Worm (Caenorhabditis elegans) whole organism, late embryonic: ENCODE data around the gene smg-6.

ENCODE experiments used
- C38D4.7 ChIP-seq: fragments of 200-800 bp; sonication (Bioruptor generic); optimal IDR thresholded peaks from 2 replicates; lab custom pipeline; 2018; ENCODE audit warnings: mild to moderate bottlenecking, missing genetic modification characterization, moderate library complexity, missing compliant biosample characterization
- F13H6.1 ChIP-seq: sonication (generic microtip); optimal IDR thresholded peaks from 2 replicates; lab custom pipeline; 2016; ENCODE audit warnings: missing genetic modification characterization, missing compliant biosample characterization
- K02D7.2 ChIP-seq: sonication (generic microtip); optimal IDR thresholded peaks from 2 replicates; lab custom pipeline; 2017; ENCODE audit warnings: mild to moderate bottlenecking, missing genetic modification characterization, missing compliant biosample characterization
- K09A11.1 ChIP-seq: sonication (generic microtip); optimal IDR thresholded peaks from 2 replicates; lab custom pipeline; 2017; ENCODE audit warnings: antibody characterized with exemption, mild to moderate bottlenecking, missing genetic modification characterization, missing compliant biosample characterization; ENCODE audit not compliant: insufficient read depth
- T23F11.4 ChIP-seq: fragments of 200-800 bp; sonication (Bioruptor generic); optimal IDR thresholded peaks from 2 replicates; lab custom pipeline; 2018; ENCODE audit warnings: mild to moderate bottlenecking, missing genetic modification characterization, missing compliant biosample characterization
- Y22D7AL.16 ChIP-seq: sonication (generic microtip); optimal IDR thresholded peaks from 2 replicates; lab custom pipeline; 2016; ENCODE audit warnings: missing genetic modification characterization, missing compliant biosample characterization
- ceh-19 ChIP-seq: fragments of 200-800 bp; sonication (Bioruptor generic); optimal IDR thresholded peaks from 2 replicates; lab custom pipeline; 2018; ENCODE audit warnings: mild to moderate bottlenecking, missing genetic modification characterization, missing compliant biosample characterization
- ceh-22 ChIP-seq: sonication (generic microtip); optimal IDR thresholded peaks from 2 replicates; lab custom pipeline; 2017; ENCODE audit warnings: missing biosample characterization, missing genetic modification characterization
- ceh-24 ChIP-seq: sonication (generic microtip); optimal IDR thresholded peaks from 2 replicates; lab custom pipeline; 2016; ENCODE audit warnings: mild to moderate bottlenecking, missing genetic modification characterization, missing compliant biosample characterization
- ceh-30 ChIP-seq: fragments of 150-350 bp; optimal IDR thresholded peaks from 2 replicates; lab custom pipeline; 2014; ENCODE audit warnings: missing biosample characterization, missing genetic modification characterization
- ceh-31 ChIP-seq: sonication (generic microtip); optimal IDR thresholded peaks from 2 replicates; lab custom pipeline; 2016; ENCODE audit warnings: missing genetic modification characterization, missing compliant biosample characterization
- ceh-48 ChIP-seq: sonication (generic microtip); optimal IDR thresholded peaks from 2 replicates; lab custom pipeline; 2016; ENCODE audit warnings: missing genetic modification characterization, inconsistent platforms, missing compliant biosample characterization
- dmd-4 ChIP-seq: sonication (generic microtip); optimal IDR thresholded peaks from 2 replicates; lab custom pipeline; 2016; ENCODE audit warnings: borderline replicate concordance, missing genetic modification characterization, missing compliant biosample characterization
- elt-2 ChIP-seq: sonication (generic microtip); optimal IDR thresholded peaks from 2 replicates; lab custom pipeline; 2016; ENCODE audit warnings: missing genetic modification reagents, missing genetic modification characterization, missing compliant biosample characterization
- fax-1 ChIP-seq: sonication (generic microtip); optimal IDR thresholded peaks from 2 replicates; lab custom pipeline; 2016; ENCODE audit warnings: missing genotype, missing genetic modification characterization, missing compliant biosample characterization
- fkh-10 ChIP-seq: fragments of 150-350 bp; optimal IDR thresholded peaks from 2 replicates; lab custom pipeline; 2014; ENCODE audit warnings: missing biosample characterization, missing genetic modification reagents, missing genetic modification characterization
- gmeb-2 ChIP-seq: sonication (generic microtip); optimal IDR thresholded peaks from 2 replicates; lab custom pipeline; 2016; ENCODE audit warnings: missing genetic modification characterization, inconsistent platforms, missing compliant biosample characterization
- hlh-15 ChIP-seq: sonication (generic microtip); optimal IDR thresholded peaks from 2 replicates; lab custom pipeline; 2016; ENCODE audit warnings: missing genetic modification characterization, missing compliant biosample characterization
- hlh-30 ChIP-seq: sonication (generic microtip); optimal IDR thresholded peaks from 2 replicates; lab custom pipeline; 2017; ENCODE audit warnings: antibody characterized with exemption, missing genetic modification characterization, missing compliant biosample characterization; ENCODE audit not compliant: insufficient read depth
- hlh-6 ChIP-seq: sonication (generic microtip); optimal IDR thresholded peaks from 2 replicates; lab custom pipeline; 2016; ENCODE audit warnings: missing genotype, missing genetic modification characterization, missing compliant biosample characterization
- hlh-8 ChIP-seq: sonication (generic microtip); optimal IDR thresholded peaks from 2 replicates; lab custom pipeline; 2016; ENCODE audit warnings: missing genotype, missing genetic modification characterization, missing compliant biosample characterization
- madf-2 ChIP-seq: sonication (generic microtip); optimal IDR thresholded peaks from 2 replicates; lab custom pipeline; 2017; ENCODE audit warnings: missing genetic modification characterization, missing compliant biosample characterization
- mec-3 ChIP-seq: sonication (generic microtip); optimal IDR thresholded peaks from 2 replicates; lab custom pipeline; 2016; ENCODE audit warnings: borderline replicate concordance, missing genetic modification characterization, missing compliant biosample characterization
- nfya-1 ChIP-seq: sonication (generic microtip); optimal IDR thresholded peaks from 2 replicates; lab custom pipeline; 2017; ENCODE audit warnings: missing genetic modification characterization, mild to moderate bottlenecking, missing compliant biosample characterization, antibody characterized with exemption, moderate library complexity
- nhr-11 ChIP-seq: fragments of 150-350 bp; optimal IDR thresholded peaks from 2 replicates; lab custom pipeline; 2014; ENCODE audit warnings: missing biosample characterization, missing genetic modification characterization
- pag-3 ChIP-seq: sonication (generic microtip); optimal IDR thresholded peaks from 2 replicates; lab custom pipeline; 2016; ENCODE audit warnings: missing compliant biosample characterization, missing genetic modification characterization, borderline replicate concordance
- pat-9 ChIP-seq: fragments of 200-800 bp; sonication (Bioruptor generic); optimal IDR thresholded peaks from 2 replicates; lab custom pipeline; 2018; ENCODE audit warnings: mild to moderate bottlenecking, missing genetic modification characterization, moderate library complexity, missing compliant biosample characterization
- ref-2 ChIP-seq: sonication (generic microtip); optimal IDR thresholded peaks from 2 replicates; lab custom pipeline; 2016; ENCODE audit warnings: missing genetic modification characterization, missing compliant biosample characterization
- rnt-1 ChIP-seq: sonication (generic microtip); optimal IDR thresholded peaks from 2 replicates; lab custom pipeline; 2016; ENCODE audit warnings: missing genetic modification characterization, missing compliant biosample characterization
- syd-9 ChIP-seq: sonication (generic microtip); optimal IDR thresholded peaks from 2 replicates; lab custom pipeline; 2016; ENCODE audit warnings: mild to moderate bottlenecking, missing genetic modification characterization, moderate library complexity, missing compliant biosample characterization
- tbx-2 ChIP-seq: sonication (generic microtip); optimal IDR thresholded peaks from 2 replicates; lab custom pipeline; 2016; ENCODE audit warnings: missing genetic modification characterization, missing compliant biosample characterization
- unc-3 ChIP-seq, 2 experiments: fragments of 200-800 bp in 1 of 2; sonication (Bioruptor generic) in 1 of 2; sonication (generic microtip) in 1 of 2; conservative IDR thresholded peaks in 1 of 2; optimal IDR thresholded peaks in 1 of 2; 2 replicates each; pipeline versions ENCODE4 v1.3.6 to Lab custom; 2016 to 2022; ENCODE audit warnings: missing compliant biosample characterization in 2 of 2, missing genetic modification characterization in 2 of 2, missing genetic modification reagents in 1 of 2
- unc-42 ChIP-seq: sonication (generic microtip); optimal IDR thresholded peaks from 2 replicates; lab custom pipeline; 2016; ENCODE audit warnings: missing genotype, missing genetic modification characterization, missing compliant biosample characterization
- unc-55 ChIP-seq: sonication (generic microtip); optimal IDR thresholded peaks from 2 replicates; lab custom pipeline; 2017; ENCODE audit warnings: missing biosample characterization, missing genetic modification reagents, missing genetic modification characterization
- zip-5 ChIP-seq: sonication (generic microtip); optimal IDR thresholded peaks from 2 replicates; lab custom pipeline; 2016; ENCODE audit warnings: missing genetic modification characterization, missing compliant biosample characterization

The smg-6 gene

ce11 chrIII:2473554-2473953, at the start of gene smg-6:
TSS of gene smg-6 (plus strand) at chrIII:2473854.
- no peak for TF ChIP-seq hlh-6 (tag; lab: Kevin White, UChicago)
- TF ChIP-seq T23F11.4: no peak
- TF ChIP-seq pat-9: no peak
- TF ChIP-seq C38D4.7 (GFP tag; lab: Kevin White, UChicago): no peak
- TF ChIP-seq zip-5 (tag; lab: Kevin White, UChicago): no peak

ce11 chrIII:2424783-2425329, 48.8 kb upstream of the smg-6 start:
- TF ChIP-seq ref-2 (tag; lab: Kevin White, UChicago): no peak
- TF ChIP-seq ceh-31 (tag; lab: Kevin White, UChicago): peak; percentile 7
- no peak for TF ChIP-seq F13H6.1 (tag; lab: Kevin White, UChicago)
- TF ChIP-seq unc-42 (tag; lab: Kevin White, UChicago): no peak
- no peak for TF ChIP-seq elt-2 (tag; lab: Kevin White, UChicago)
- no peak for TF ChIP-seq ceh-22 (tag; lab: Kevin White, UChicago)

DNA sequence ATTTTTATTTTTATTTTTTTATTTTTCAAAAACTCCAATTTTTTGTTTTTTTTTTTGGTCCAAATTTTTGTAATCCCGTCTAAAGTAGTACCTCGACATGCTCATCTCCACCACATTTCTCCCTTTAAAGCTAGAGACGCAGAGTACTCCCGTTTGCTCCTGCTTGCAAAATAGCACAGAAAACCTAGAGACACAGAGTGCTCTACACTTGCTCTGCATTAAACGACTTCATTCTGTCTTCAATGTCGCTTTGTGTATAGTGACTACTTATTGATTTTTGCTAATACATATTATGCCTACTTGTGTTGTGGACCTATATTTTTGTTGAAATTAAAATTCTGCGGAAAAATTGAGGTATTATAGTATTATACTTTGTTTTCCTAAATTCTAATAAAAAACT, 47.5 kb upstream of the smg-6 start, which contains the start of gene W04B5.8:
Gene W04B5.8, plus strand, starts transcription at position 195 of the 400 bp plus-strand sequence.
- TF ChIP-seq syd-9 (tag; lab: Kevin White, UChicago) (no peak), hlh-8 (no peak), unc-42 (tag; lab: Kevin White, UChicago) (peak; percentile 11), ceh-19 (GFP tag; lab: Kevin White, UChicago) (no peak), ceh-48 (tag; lab: Kevin White, UChicago) (peak; percentile 76), madf-2 (no peak), unc-3 (GFP tag; conservative IDR thresholded peaks at IDR 0.05; lab: Robert Waterston, UW) (no peak), unc-3 (tag; optimal IDR thresholded peaks at IDR 0.05; lab: Kevin White, UChicago) (no peak), tbx-2 (peak; percentile 17), unc-55 (GFP tag; lab: Kevin White, UChicago) (peak; percentile 52), nfya-1 (tag; lab: Kevin White, UChicago) (peak; percentile 40), mec-3 (tag; lab: Kevin White, UChicago) (no peak), ceh-31 (tag; lab: Kevin White, UChicago) (peak; percentile 50), nhr-11 (no peak)
- TF ChIP-seq, all 69 proteins: peak for 6

- TF ChIP-seq fkh-10 (GFP tag; lab: Kevin White, UChicago): no peak
- TF ChIP-seq hlh-15: no peak
- no peak for TF ChIP-seq ref-2 (tag; lab: Kevin White, UChicago)
- TF ChIP-seq K02D7.2 (tag; lab: Kevin White, UChicago): no peak
- no peak for TF ChIP-seq madf-2
- no peak for TF ChIP-seq gmeb-2 (tag; lab: Kevin White, UChicago)
- TF ChIP-seq T23F11.4: no peak
- TF ChIP-seq tbx-2: no peak
- TF ChIP-seq ceh-24 (tag; lab: Kevin White, UChicago): no peak
- no peak for TF ChIP-seq fax-1
- TF ChIP-seq Y22D7AL.16 (tag; lab: Kevin White, UChicago): no peak
- TF ChIP-seq pag-3: no peak
- no peak for TF ChIP-seq nhr-11
- no peak for TF ChIP-seq hlh-30 (tag; lab: Kevin White, UChicago)
- TF ChIP-seq rnt-1 (tag; lab: Kevin White, UChicago): no peak
- no peak for TF ChIP-seq K09A11.1 (tag; lab: Kevin White, UChicago)
- no peak for TF ChIP-seq dmd-4 (tag; lab: Kevin White, UChicago)
- no peak for TF ChIP-seq ceh-30 (tag; lab: Kevin White, UChicago)
Observed at ce11 chrIII:2432925-2433324, 40.7 kb upstream of the smg-6 start.
